Worm (Caenorhabditis elegans) whole organism, L4/young adult: Measurements from ENCODE around the gene mab-3.

Experiments used
- dao-5 ChIP-seq: sonication (generic microtip); optimal IDR thresholded peaks from 2 replicates; lab custom pipeline; 2016; ENCODE audit warnings: missing genotype, missing genetic modification characterization, moderate library complexity, missing compliant biosample characterization
- him-1 ChIP-seq: sonication (generic microtip); optimal IDR thresholded peaks from 2 replicates; lab custom pipeline; 2016; ENCODE audit warnings: missing genotype, missing genetic modification reagents, missing genetic modification characterization, missing compliant biosample characterization

DNA sequence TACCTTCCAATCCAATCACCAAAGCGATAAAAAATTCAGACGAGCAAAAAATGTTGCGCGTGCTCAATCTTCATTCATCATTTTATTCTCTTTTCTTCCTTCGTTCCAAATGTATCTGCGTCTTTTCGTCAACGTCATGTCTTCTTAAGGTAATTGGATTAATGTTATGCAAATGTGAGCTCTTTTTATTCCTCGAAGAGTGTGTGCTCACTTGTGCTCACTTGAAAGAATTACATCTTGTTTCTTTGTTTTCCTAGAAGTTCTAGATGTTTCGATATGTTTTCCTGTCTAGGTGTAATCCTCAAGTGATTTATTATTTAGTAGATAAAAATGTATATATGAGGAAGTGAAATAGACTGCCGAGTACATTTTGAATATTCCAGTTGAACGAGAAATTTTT is 23.5 kb downstream of the mab-3 start:
- no peak for TF ChIP-seq dao-5 (tag; lab: Kevin White, UChicago)
- TF ChIP-seq him-1 (tag; lab: Kevin White, UChicago): no peak
